Worm (Caenorhabditis elegans) whole organism, L4/young adult: ENCODE data around the gene F16G10.14.

ENCODE experiments used
- dao-5 ChIP-seq: sonication (generic microtip); optimal IDR thresholded peaks from 2 replicates; lab custom pipeline; 2016; ENCODE audit warnings: missing genotype, missing genetic modification characterization, moderate library complexity, missing compliant biosample characterization
- him-1 ChIP-seq: sonication (generic microtip); optimal IDR thresholded peaks from 2 replicates; lab custom pipeline; 2016; ENCODE audit warnings: missing genotype, missing genetic modification reagents, missing genetic modification characterization, missing compliant biosample characterization

DNA sequence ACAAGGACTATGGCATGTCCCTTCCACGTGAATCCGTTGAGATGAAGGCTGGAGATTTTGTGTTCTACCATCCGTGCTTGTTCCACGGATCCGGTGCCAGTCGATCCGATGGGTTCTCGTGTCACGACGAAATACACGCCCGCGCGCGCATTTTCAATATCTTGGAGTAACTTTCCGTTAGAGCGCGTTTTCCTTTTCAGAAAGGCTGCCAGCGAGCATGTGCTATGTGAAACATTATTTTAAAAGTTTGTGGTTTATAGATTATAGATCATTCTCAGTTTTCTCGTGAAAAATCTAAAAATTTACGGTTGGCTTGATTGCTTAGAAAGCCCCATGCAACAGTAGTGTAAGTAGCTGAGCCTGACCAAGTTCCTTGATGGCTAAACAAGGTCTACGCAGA lies 20.1 kb upstream of the F16G10.14 start, which contains the start of gene fbxc-20:
- TF ChIP-seq dao-5 (no peak), him-1 (tag; lab: Kevin White, UChicago) (no peak)
